Worm (Caenorhabditis elegans): ENCODE data around the gene vgln-1.

DNA sequence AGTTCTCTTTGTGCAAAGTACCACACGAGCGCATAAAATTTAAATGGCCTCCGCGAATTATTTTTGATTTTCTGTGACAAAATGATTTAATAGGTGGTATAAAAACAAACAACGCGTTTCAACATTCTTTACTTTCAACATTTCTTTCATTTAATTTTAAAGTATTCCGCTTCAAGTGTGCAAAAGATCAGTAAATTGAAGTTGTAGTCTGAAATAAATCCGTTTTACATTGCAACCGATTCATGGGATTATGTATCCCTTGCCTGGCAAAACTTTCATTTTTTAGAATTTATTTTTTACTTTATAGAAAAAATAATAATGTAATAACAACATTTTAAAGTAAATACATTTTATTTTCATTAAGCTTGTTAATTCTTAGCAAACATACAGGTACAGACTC lies 3.6 kb upstream of the vgln-1 start, which contains the start of gene F26C11.1:
- TF ChIP-seq hlh-30 (tag; optimal IDR thresholded peaks at IDR 0.05; ENCODE audit: insufficient read depth) (no peak), nhr-11 (tag; optimal IDR thresholded peaks at IDR 0.05) (no peak), unc-55 (GFP tag; optimal IDR thresholded peaks at IDR 0.05) (no peak), ceh-19 (GFP tag; optimal IDR thresholded peaks at IDR 0.05) (no peak), ama-1 (optimal IDR thresholded peaks at IDR 0.05) (no peak)

All from whole organism, late embryonic.